Worm (Caenorhabditis elegans) whole organism, L4 larva: ENCODE data around the gene C07A9.12.

Experiments used
- R02D3.7 ChIP-seq: fragments of 150-350 bp; sonication (generic microtip); optimal IDR thresholded peaks from 3 replicates; lab custom pipeline; 2014; ENCODE audit warnings: missing biosample characterization, missing genetic modification characterization
- fos-1 ChIP-seq: fragments of 150-350 bp; optimal IDR thresholded peaks from 2 replicates; lab custom pipeline; 2014; ENCODE audit warnings: missing biosample characterization, missing genetic modification characterization
- lsy-2 ChIP-seq, 2 experiments: fragments of 150-350 bp in 1 of 2; sonication (generic microtip) in 1 of 2; optimal IDR thresholded peaks; 2 replicates each; lab custom pipeline; 2014 to 2017; ENCODE audit warnings: missing biosample characterization in 2 of 2, missing genetic modification characterization in 2 of 2
- mdl-1 ChIP-seq, 2 experiments: fragments of 150-350 bp in 1 of 2; sonication (generic microtip) in 1 of 2; optimal IDR thresholded peaks; 2 replicates each; lab custom pipeline; 2014 to 2017; ENCODE audit warnings: missing biosample characterization in 2 of 2, missing genetic modification characterization in 2 of 2
- nhr-76 ChIP-seq: fragments of 150-350 bp; optimal IDR thresholded peaks from 2 replicates; lab custom pipeline; 2014; ENCODE audit warnings: missing biosample characterization, missing genetic modification characterization
- zag-1 ChIP-seq: fragments of 150-350 bp; optimal IDR thresholded peaks from 2 replicates; lab custom pipeline; 2014; ENCODE audit warnings: missing biosample characterization, missing genetic modification characterization
- ztf-11 ChIP-seq: fragments of 150-350 bp; optimal IDR thresholded peaks from 2 replicates; lab custom pipeline; 2014; ENCODE audit warnings: missing biosample characterization, missing genetic modification characterization

ce11 chrIII:9711163-9711562, 16.2 kb downstream of the C07A9.12 start:
- no peak for TF ChIP-seq zag-1 (tag; lab: Kevin White, UChicago)
- no peak for TF ChIP-seq fos-1
- TF ChIP-seq lsy-2 (tag; optimal IDR thresholded peaks at IDR 0.05; lab: Kevin White, UChicago), result no peak
- TF ChIP-seq nhr-76, result no peak
- no peak for TF ChIP-seq mdl-1 (tag; optimal IDR thresholded peaks at IDR 0.05; lab: Kevin White, UChicago)
- TF ChIP-seq R02D3.7 (tag; lab: Kevin White, UChicago), result no peak
- TF ChIP-seq ztf-11, result no peak
